Worm (Caenorhabditis elegans): ENCODE measurements around the gene asp-2.

DNA sequence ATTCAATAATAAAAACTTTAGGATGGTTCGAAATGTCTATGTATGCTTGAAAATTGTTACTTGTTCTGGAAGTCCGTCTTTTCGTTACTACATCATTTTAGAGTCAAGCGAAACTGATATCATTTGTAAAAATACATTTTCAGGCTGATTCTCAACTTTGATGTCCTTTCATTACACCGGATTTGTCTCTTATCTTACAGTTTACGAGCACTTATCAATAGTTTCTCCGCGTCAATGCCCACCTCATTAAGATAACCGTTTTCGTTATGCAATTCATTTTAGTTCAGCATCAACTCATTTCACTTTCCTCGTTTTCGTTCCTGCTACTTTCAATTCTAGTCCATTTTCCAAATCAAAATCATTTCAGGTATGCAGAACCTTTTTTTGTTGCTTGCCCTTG is at the start of gene asp-2:
- no peak for TF ChIP-seq ref-1 (GFP tag; conservative IDR thresholded peaks at IDR 0.05)
- no peak for TF ChIP-seq med-1 (GFP tag; optimal IDR thresholded peaks at IDR 0.05; ENCODE audit: insufficient read depth)
- no peak for TF ChIP-seq klf-2 (GFP tag; conservative IDR thresholded peaks at IDR 0.05)
- TF ChIP-seq ztf-29 (GFP tag; IDR thresholded peaks at IDR 0.05), result no peak
- TF ChIP-seq tab-1 (GFP tag; IDR thresholded peaks at IDR 0.05), result no peak
- no peak for TF ChIP-seq ztf-23 (GFP tag; IDR thresholded peaks at IDR 0.05)
- no peak for TF ChIP-seq cog-1 (tag; optimal IDR thresholded peaks at IDR 0.05)
- no peak for TF ChIP-seq flt-1 (GFP tag; IDR thresholded peaks at IDR 0.05)

Data from whole organism, midembryonic.